Worm (Caenorhabditis elegans): Measurements from ENCODE around the gene vps-36.

DNA sequence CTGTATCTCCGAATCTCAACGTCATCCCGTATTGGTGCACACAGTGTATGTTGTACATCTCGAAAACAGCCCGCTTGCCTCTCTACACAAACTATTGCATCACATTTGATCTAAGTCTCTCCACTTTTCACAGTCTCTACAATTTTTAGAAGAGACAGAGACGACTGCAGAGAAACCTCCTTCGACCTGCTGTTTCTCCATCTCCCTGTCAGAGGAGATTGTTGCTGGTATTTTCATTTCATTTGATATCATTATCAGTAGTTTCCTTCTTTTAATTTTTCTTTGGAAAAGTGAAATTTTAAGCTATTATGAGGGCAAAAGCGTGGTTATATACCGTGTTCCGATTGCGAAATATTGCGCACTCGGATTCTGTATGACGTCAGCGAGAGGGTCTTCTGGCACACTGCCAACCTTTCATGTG lies 19.9 kb downstream of the vps-36 start:
- TF ChIP-seq nhr-23 (tag; optimal IDR thresholded peaks at IDR 0.05) = peak; percentile 60
- peak; percentile 36 for TF ChIP-seq unc-62 (GFP tag; optimal IDR thresholded peaks at IDR 0.05)
- peak; percentile 50 for TF ChIP-seq ceh-28 (tag; optimal IDR thresholded peaks at IDR 0.05)
- TF ChIP-seq nhr-11 (tag; optimal IDR thresholded peaks at IDR 0.05) = no peak

Data from whole organism, L3 larva.